Worm (Caenorhabditis elegans): ENCODE measurements around the gene ZK809.8.

ce11 chrIV:11649031-11649430 lies at the start of gene ZK809.8:
- TF ChIP-seq ama-1 (optimal IDR thresholded peaks at IDR 0.05) (no peak), tbx-37 (GFP tag; conservative IDR thresholded peaks at IDR 0.05) (no peak)

Measured in whole organism, early embryonic.